Worm (Caenorhabditis elegans) whole organism, L3 larva: ENCODE results near the gene C17H12.3.

Source experiments
- R02D3.7 ChIP-seq: fragments of 150-350 bp; optimal IDR thresholded peaks from 2 replicates; lab custom pipeline; 2014; ENCODE audit warnings: missing biosample characterization, missing genetic modification characterization
- ZK546.5 ChIP-seq: sonication (generic microtip); optimal IDR thresholded peaks from 2 replicates; lab custom pipeline; 2017; ENCODE audit warnings: missing biosample characterization, missing genetic modification characterization
- aly-2 ChIP-seq: fragments of 150-350 bp; optimal IDR thresholded peaks from 2 replicates; lab custom pipeline; 2014; ENCODE audit warnings: missing biosample characterization, missing genetic modification characterization
- ama-1 ChIP-seq: fragments of 150-350 bp; optimal IDR thresholded peaks from 2 replicates; lab custom pipeline; 2018
- ceh-16 ChIP-seq: sonication (generic microtip); optimal IDR thresholded peaks from 2 replicates; lab custom pipeline; 2017; ENCODE audit warnings: missing biosample characterization, missing genetic modification characterization
- ceh-28 ChIP-seq: fragments of 150-350 bp; optimal IDR thresholded peaks from 2 replicates; lab custom pipeline; 2014; ENCODE audit warnings: missing biosample characterization, missing genetic modification reagents, missing genetic modification characterization
- ceh-82 ChIP-seq: fragments of 150-350 bp; optimal IDR thresholded peaks from 2 replicates; lab custom pipeline; 2014; ENCODE audit warnings: missing biosample characterization, missing genetic modification characterization
- ceh-9 ChIP-seq: sonication (generic microtip); optimal IDR thresholded peaks from 2 replicates; lab custom pipeline; 2018; ENCODE audit warnings: missing biosample characterization, missing genetic modification characterization
- daf-12 ChIP-seq: fragments of 150-350 bp; optimal IDR thresholded peaks from 2 replicates; lab custom pipeline; 2014; ENCODE audit warnings: missing biosample characterization, missing genetic modification reagents, missing genetic modification characterization
- egl-27 ChIP-seq: sonication (generic microtip); optimal IDR thresholded peaks from 4 replicates; lab custom pipeline; 2017; ENCODE audit warnings: missing biosample characterization, missing genetic modification reagents, missing genetic modification characterization
- egl-5 ChIP-seq: fragments of 150-350 bp; optimal IDR thresholded peaks from 2 replicates; lab custom pipeline; 2017; ENCODE audit warnings: missing biosample characterization, missing genetic modification reagents, missing genetic modification characterization, inconsistent platforms
- elt-1 ChIP-seq: fragments of 150-350 bp; optimal IDR thresholded peaks from 2 replicates; lab custom pipeline; 2014; ENCODE audit warnings: missing biosample characterization, missing genetic modification characterization
- elt-2 ChIP-seq: sonication (generic microtip); optimal IDR thresholded peaks from 2 replicates; lab custom pipeline; 2016; ENCODE audit warnings: missing genetic modification reagents, mild to moderate bottlenecking, missing genetic modification characterization, missing compliant biosample characterization
- elt-3 ChIP-seq, 3 experiments: fragments of 150-350 bp in 1 of 3; sonication (generic microtip) in 2 of 3; optimal IDR thresholded peaks; 2 replicates in 2 of 3; 4 replicates in 1 of 3; lab custom pipeline; 2014 to 2017; ENCODE audit warnings: missing biosample characterization in 3 of 3, missing genetic modification characterization in 3 of 3
- eor-1 ChIP-seq, 2 experiments: fragments of 150-350 bp; optimal IDR thresholded peaks; 2 replicates each; lab custom pipeline; 2014 to 2018; ENCODE audit warnings: missing biosample characterization in 2 of 2, missing genetic modification characterization in 2 of 2
- fkh-10 ChIP-seq: sonication (generic microtip); optimal IDR thresholded peaks from 2 replicates; lab custom pipeline; 2017; ENCODE audit warnings: missing biosample characterization, missing genetic modification reagents, missing genetic modification characterization
- fkh-2 ChIP-seq: fragments of 150-350 bp; optimal IDR thresholded peaks from 2 replicates; lab custom pipeline; 2014; ENCODE audit warnings: missing biosample characterization, missing genetic modification reagents, missing genetic modification characterization
- fos-1 ChIP-seq: fragments of 150-350 bp; optimal IDR thresholded peaks from 2 replicates; lab custom pipeline; 2014; ENCODE audit warnings: missing biosample characterization, missing genetic modification characterization
- hmg-11 ChIP-seq: sonication (generic microtip); optimal IDR thresholded peaks from 2 replicates; lab custom pipeline; 2016; ENCODE audit warnings: missing genetic modification characterization, missing compliant biosample characterization
- jun-1 ChIP-seq: fragments of 150-350 bp; optimal IDR thresholded peaks from 2 replicates; lab custom pipeline; 2014; ENCODE audit warnings: missing biosample characterization, missing genetic modification reagents, missing genetic modification characterization
- lin-15B ChIP-seq: fragments of 150-350 bp; optimal IDR thresholded peaks from 2 replicates; lab custom pipeline; 2014; ENCODE audit warnings: missing biosample characterization, missing genetic modification characterization
- lin-39 ChIP-seq: fragments of 150-350 bp; optimal IDR thresholded peaks from 2 replicates; lab custom pipeline; 2018; ENCODE audit warnings: missing biosample characterization, missing genetic modification reagents, missing genetic modification characterization
- lsy-12 ChIP-seq: sonication (generic microtip); optimal IDR thresholded peaks from 2 replicates; lab custom pipeline; 2016; ENCODE audit warnings: mild to moderate bottlenecking, missing genetic modification characterization, missing compliant biosample characterization
- mdl-1 ChIP-seq: fragments of 150-350 bp; optimal IDR thresholded peaks from 2 replicates; lab custom pipeline; 2014; ENCODE audit warnings: missing biosample characterization, missing genetic modification characterization
- mml-1 ChIP-seq: fragments of 150-350 bp; sonication (generic microtip); optimal IDR thresholded peaks from 3 replicates; lab custom pipeline; 2014; ENCODE audit warnings: missing biosample characterization, missing genetic modification characterization
- nfya-1 ChIP-seq: sonication (generic microtip); optimal IDR thresholded peaks from 2 replicates; lab custom pipeline; 2017; ENCODE audit warnings: missing genetic modification characterization, mild to moderate bottlenecking, missing compliant biosample characterization, antibody characterized with exemption, moderate library complexity; ENCODE audit not compliant: insufficient read depth
- nhr-11 ChIP-seq: fragments of 150-350 bp; optimal IDR thresholded peaks from 2 replicates; lab custom pipeline; 2014; ENCODE audit warnings: missing biosample characterization, missing genetic modification characterization
- nhr-12 ChIP-seq: fragments of 150-350 bp; optimal IDR thresholded peaks from 2 replicates; lab custom pipeline; 2014; ENCODE audit warnings: missing biosample characterization, missing genetic modification characterization
- nhr-23 ChIP-seq: fragments of 150-350 bp; optimal IDR thresholded peaks from 2 replicates; lab custom pipeline; 2014; ENCODE audit warnings: missing biosample characterization, missing genetic modification reagents, missing genetic modification characterization
- nhr-237 ChIP-seq: fragments of 150-350 bp; optimal IDR thresholded peaks from 2 replicates; lab custom pipeline; 2014; ENCODE audit warnings: missing biosample characterization, missing genetic modification characterization
- nhr-25 ChIP-seq: sonication (generic microtip); optimal IDR thresholded peaks from 2 replicates; lab custom pipeline; 2017; ENCODE audit warnings: missing biosample characterization, missing genetic modification characterization
- nhr-28 ChIP-seq: fragments of 150-350 bp; optimal IDR thresholded peaks from 2 replicates; lab custom pipeline; 2014; ENCODE audit warnings: missing biosample characterization, missing genetic modification characterization
- nhr-43 ChIP-seq: sonication (generic microtip); optimal IDR thresholded peaks from 2 replicates; lab custom pipeline; 2016; ENCODE audit warnings: mild to moderate bottlenecking, missing genetic modification characterization, missing compliant biosample characterization; ENCODE audit not compliant: poor library complexity, severe bottlenecking
- nhr-67 ChIP-seq: fragments of 150-350 bp; optimal IDR thresholded peaks from 2 replicates; lab custom pipeline; 2014; ENCODE audit warnings: missing biosample characterization, missing genetic modification characterization
- nhr-76 ChIP-seq: fragments of 150-350 bp; sonication (generic microtip); optimal IDR thresholded peaks from 5 replicates; lab custom pipeline; 2014; ENCODE audit warnings: missing biosample characterization, missing genetic modification characterization
- nhr-77 ChIP-seq: fragments of 150-350 bp; optimal IDR thresholded peaks from 2 replicates; lab custom pipeline; 2014; ENCODE audit warnings: missing biosample characterization, missing genetic modification characterization
- pha-4 ChIP-seq: fragments of 150-350 bp; optimal IDR thresholded peaks from 2 replicates; lab custom pipeline; 2014; ENCODE audit warnings: missing biosample characterization, missing genetic modification reagents, missing genetic modification characterization
- pqm-1 ChIP-seq: fragments of 150-350 bp; optimal IDR thresholded peaks from 2 replicates; lab custom pipeline; 2017; ENCODE audit warnings: missing biosample characterization, missing genetic modification characterization, inconsistent platforms
- sea-2 ChIP-seq: fragments of 150-350 bp; sonication (generic microtip); optimal IDR thresholded peaks from 4 replicates; lab custom pipeline; 2014; ENCODE audit warnings: missing biosample characterization, missing genetic modification reagents, missing genetic modification characterization
- skn-1 ChIP-seq: fragments of 150-350 bp; optimal IDR thresholded peaks from 2 replicates; lab custom pipeline; 2014; ENCODE audit warnings: missing biosample characterization, missing genetic modification characterization
- snpc-4 ChIP-seq: fragments of 150-350 bp; optimal IDR thresholded peaks from 2 replicates; lab custom pipeline; 2014; ENCODE audit warnings: missing biosample characterization, missing genetic modification characterization
- tbx-2 ChIP-seq: sonication (generic microtip); optimal IDR thresholded peaks from 2 replicates; lab custom pipeline; 2016; ENCODE audit warnings: mild to moderate bottlenecking, missing genetic modification characterization, missing compliant biosample characterization
- unc-39 ChIP-seq: sonication (generic microtip); optimal IDR thresholded peaks from 4 replicates; lab custom pipeline; 2017; ENCODE audit warnings: missing biosample characterization, missing genetic modification characterization
- unc-62 ChIP-seq: fragments of 150-350 bp; sonication (generic microtip); optimal IDR thresholded peaks from 4 replicates; lab custom pipeline; 2014; ENCODE audit warnings: missing biosample characterization, missing genetic modification reagents, missing genetic modification characterization
- zag-1 ChIP-seq: fragments of 150-350 bp; optimal IDR thresholded peaks from 2 replicates; lab custom pipeline; 2014; ENCODE audit warnings: missing biosample characterization, missing genetic modification characterization
- ztf-11 ChIP-seq: fragments of 150-350 bp; optimal IDR thresholded peaks from 2 replicates; lab custom pipeline; 2014; ENCODE audit warnings: missing biosample characterization, missing genetic modification characterization
- ztf-4 ChIP-seq: fragments of 150-350 bp; optimal IDR thresholded peaks from 2 replicates; lab custom pipeline; 2014; ENCODE audit warnings: missing biosample characterization, missing genetic modification characterization

C17H12.3 gene

DNA sequence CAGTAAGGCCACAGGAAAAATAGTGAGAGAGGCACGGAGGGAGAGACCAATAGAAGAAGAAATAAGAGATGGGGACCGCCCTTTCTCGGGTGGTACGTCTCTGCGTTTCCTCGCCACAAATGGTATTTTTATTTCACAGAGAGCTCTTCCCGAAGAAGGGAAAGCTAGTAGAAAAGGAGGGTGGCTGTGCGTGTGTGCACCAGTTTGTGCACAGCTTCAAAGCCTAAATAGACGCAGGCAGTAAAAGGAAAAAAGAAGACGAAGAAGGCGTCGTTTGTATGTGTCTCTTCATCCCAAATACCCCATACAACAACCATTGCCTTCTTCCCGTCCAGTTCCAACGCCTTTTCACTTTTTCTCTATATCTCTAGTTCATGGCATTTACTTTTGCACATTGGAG lies 14.3 kb upstream of the C17H12.3 start:
- no peak for TF ChIP-seq nhr-25 (tag; lab: Kevin White, UChicago)
- TF ChIP-seq fkh-10 (GFP tag; lab: Kevin White, UChicago), result peak; percentile 64
- no peak for TF ChIP-seq nhr-28
- no peak for TF ChIP-seq egl-27 (tag; lab: Kevin White, UChicago)
- TF ChIP-seq R02D3.7 (tag; lab: Kevin White, UChicago), result no peak
- TF ChIP-seq sea-2 (GFP tag; lab: Kevin White, UChicago), result no peak
- TF ChIP-seq fos-1 (tag; lab: Kevin White, UChicago), result no peak
- no peak for TF ChIP-seq nhr-11 (tag; lab: Kevin White, UChicago)
- peak; percentile 74 for TF ChIP-seq lin-39 (tag; lab: Kevin White, UChicago)
- no peak for TF ChIP-seq ZK546.5 (tag; lab: Kevin White, UChicago)
- TF ChIP-seq mdl-1 (tag; lab: Kevin White, UChicago), result no peak
- TF ChIP-seq unc-39 (tag; lab: Kevin White, UChicago), result no peak
- no peak for TF ChIP-seq aly-2 (tag; lab: Kevin White, UChicago)
- TF ChIP-seq nhr-237 (tag; lab: Kevin White, UChicago), result no peak
- no peak for TF ChIP-seq nhr-76 (tag; lab: Kevin White, UChicago)
- TF ChIP-seq jun-1 (tag; lab: Kevin White, UChicago), result no peak
- TF ChIP-seq ceh-9 (tag; lab: Kevin White, UChicago), result no peak
- no peak for TF ChIP-seq nhr-23 (tag; lab: Kevin White, UChicago)
- no peak for TF ChIP-seq elt-2 (tag; lab: Kevin White, UChicago)
- TF ChIP-seq hmg-11 (tag; lab: Kevin White, UChicago), result peak; percentile 97
- peak; percentile 42 for TF ChIP-seq tbx-2 (tag; lab: Kevin White, UChicago)
- no peak for TF ChIP-seq ceh-82 (tag; lab: Kevin White, UChicago)
- no peak for TF ChIP-seq ama-1 (lab: Kevin White, UChicago)
- TF ChIP-seq unc-62 (GFP tag; lab: Kevin White, UChicago), result no peak
- no peak for TF ChIP-seq pqm-1 (tag; lab: Kevin White, UChicago)
- peak; percentile 37 for TF ChIP-seq lin-15B (tag; lab: Kevin White, UChicago)
- TF ChIP-seq elt-3 (tag; optimal IDR thresholded peaks at IDR 0.05; lab: Kevin White, UChicago), result no peak
- peak; percentile 8 for TF ChIP-seq skn-1 (tag; lab: Kevin White, UChicago)
- TF ChIP-seq nhr-67 (tag; lab: Kevin White, UChicago), result no peak
- no peak for TF ChIP-seq mml-1 (tag; lab: Kevin White, UChicago)
- no peak for TF ChIP-seq snpc-4 (tag; lab: Kevin White, UChicago)
- peak; percentile 16 for TF ChIP-seq ceh-28 (tag; lab: Kevin White, UChicago)
- TF ChIP-seq elt-1 (tag; lab: Kevin White, UChicago), result no peak
- no peak for TF ChIP-seq nhr-12
- no peak for TF ChIP-seq nhr-43 (tag; lab: Kevin White, UChicago)
- TF ChIP-seq ceh-16 (tag; lab: Kevin White, UChicago), result no peak
- TF ChIP-seq lsy-12, result no peak
- peak; percentile 76 for TF ChIP-seq nfya-1
- no peak for TF ChIP-seq pha-4 (tag; lab: Kevin White, UChicago)
- TF ChIP-seq egl-5, result no peak
- TF ChIP-seq ztf-11 (tag; lab: Kevin White, UChicago), result no peak
- no peak for TF ChIP-seq zag-1 (tag; lab: Kevin White, UChicago)
- no peak for TF ChIP-seq fkh-2 (tag; lab: Kevin White, UChicago)
- no peak for TF ChIP-seq daf-12 (tag; lab: Kevin White, UChicago)
- TF ChIP-seq eor-1 (tag; optimal IDR thresholded peaks at IDR 0.05; lab: Kevin White, UChicago), result no peak
- TF ChIP-seq ztf-4, result no peak
- no peak for TF ChIP-seq nhr-77 (tag; lab: Kevin White, UChicago)
